1 worm cellular context compared by ENCODE assay signal in genomic region chrX:864293-864731, ce11.
A peak's percentile ranks its signal among the peaks of the same experiment; 100 is the strongest.
TF ChIP-seq lines count a peak whose summit lies in the region.

No protein-coding gene starts in this region.

TF ChIP-seq in whole organism, L1 larva, 84 proteins besides CTCF, POLR2A, EP300 and RAD21 (continued from another document):
- TF ChIP-seq mdl-1 (tag; optimal IDR thresholded peaks at IDR 0.05; lab: Kevin White, UChicago): peak in 1 of 2 experiments; percentile 42
- TF ChIP-seq hlh-17 (GFP tag; optimal IDR thresholded peaks at IDR 0.05; lab: Kevin White, UChicago; ENCODE audit: borderline replicate concordance): no peak
- TF ChIP-seq aha-1 (tag; optimal IDR thresholded peaks at IDR 0.05; lab: Kevin White, UChicago): peak; percentile 35
- TF ChIP-seq unc-98 (GFP tag; IDR thresholded peaks at IDR 0.05; lab: Robert Waterston, UW): no peak
- TF ChIP-seq pax-3 (tag; optimal IDR thresholded peaks at IDR 0.05; lab: Kevin White, UChicago): no peak
- no peak for TF ChIP-seq pqm-1 (tag; optimal IDR thresholded peaks at IDR 0.05; lab: Kevin White, UChicago)
- TF ChIP-seq ceh-8 (GFP tag; optimal IDR thresholded peaks at IDR 0.05; lab: Kevin White, UChicago): no peak
- peak in 1 of 2 experiments; percentile 57 for TF ChIP-seq lin-35 (GFP tag; optimal IDR thresholded peaks at IDR 0.05; lab: Kevin White, UChicago)
- TF ChIP-seq snpc-4 (tag; optimal IDR thresholded peaks at IDR 0.05; lab: Kevin White, UChicago): no peak
- no peak for TF ChIP-seq pag-3 (tag; optimal IDR thresholded peaks at IDR 0.05; lab: Kevin White, UChicago; ENCODE audit: borderline replicate concordance, insufficient read depth)
- no peak for TF ChIP-seq zip-4 (GFP tag; optimal IDR thresholded peaks at IDR 0.05; lab: Kevin White, UChicago)
- TF ChIP-seq fos-1 (tag; optimal IDR thresholded peaks at IDR 0.05; lab: Kevin White, UChicago): no peak
- no peak for TF ChIP-seq zag-1 (tag; optimal IDR thresholded peaks at IDR 0.05; lab: Kevin White, UChicago)
- TF ChIP-seq ceh-88 (GFP tag; IDR thresholded peaks at IDR 0.05; lab: Robert Waterston, UW): no peak
- no peak for TF ChIP-seq sptf-1 (tag; optimal IDR thresholded peaks at IDR 0.05; lab: Kevin White, UChicago)
- no peak for TF ChIP-seq ama-1 (optimal IDR thresholded peaks at IDR 0.05; lab: Kevin White, UChicago)
- peak; percentile 68 for TF ChIP-seq lin-14 (GFP tag; optimal IDR thresholded peaks at IDR 0.05; lab: Kevin White, UChicago)
- no peak for TF ChIP-seq sox-4 (tag; optimal IDR thresholded peaks at IDR 0.05; lab: Kevin White, UChicago)
- no peak for TF ChIP-seq isw-1 (GFP tag; IDR thresholded peaks at IDR 0.05; lab: Robert Waterston, UW)
- TF ChIP-seq tbx-2 (tag; optimal IDR thresholded peaks at IDR 0.05; lab: Kevin White, UChicago): peak; percentile 75
- peak; percentile 73 for TF ChIP-seq ztf-4 (tag; optimal IDR thresholded peaks at IDR 0.05; lab: Kevin White, UChicago)
- TF ChIP-seq nhr-90 (tag; optimal IDR thresholded peaks at IDR 0.05; lab: Kevin White, UChicago; ENCODE audit: poor library complexity): peak; percentile 70
- TF ChIP-seq Y116A8C.19 (tag; optimal IDR thresholded peaks at IDR 0.05; lab: Kevin White, UChicago; ENCODE audit: borderline replicate concordance): no peak
- TF ChIP-seq nhr-20 (tag; optimal IDR thresholded peaks at IDR 0.05; lab: Kevin White, UChicago): peak; percentile 73
- no peak for TF ChIP-seq elt-2 (tag; optimal IDR thresholded peaks at IDR 0.05; lab: Kevin White, UChicago)
- no peak for TF ChIP-seq sup-37 (GFP tag; optimal IDR thresholded peaks at IDR 0.05; lab: Kevin White, UChicago)
- TF ChIP-seq hlh-4 (tag; optimal IDR thresholded peaks at IDR 0.05; lab: Kevin White, UChicago): no peak
- TF ChIP-seq ceh-63 (GFP tag; optimal IDR thresholded peaks at IDR 0.05; lab: Kevin White, UChicago): no peak
- no peak for TF ChIP-seq lin-15B (tag; optimal IDR thresholded peaks at IDR 0.05; lab: Kevin White, UChicago)
- TF ChIP-seq nhr-28 (tag; optimal IDR thresholded peaks at IDR 0.05; lab: Kevin White, UChicago): no peak
- peak; percentile 67 for TF ChIP-seq snu-23 (GFP tag; optimal IDR thresholded peaks at IDR 0.05; lab: Kevin White, UChicago)
- peak in 5 of 6 experiments; percentile 83 to 98 (median 97) for TF ChIP-seq elt-3 (tag; optimal IDR thresholded peaks at IDR 0.05; lab: Kevin White, UChicago)
- no peak for TF ChIP-seq mab-9 (GFP tag; IDR thresholded peaks at IDR 0.05; lab: Robert Waterston, UW)
- no peak for TF ChIP-seq ztf-11 (tag; optimal IDR thresholded peaks at IDR 0.05; lab: Kevin White, UChicago)
- TF ChIP-seq fkh-4 (tag; optimal IDR thresholded peaks at IDR 0.05; lab: Kevin White, UChicago; ENCODE audit: borderline replicate concordance): no peak
- TF ChIP-seq nhr-11 (tag; optimal IDR thresholded peaks at IDR 0.05; lab: Kevin White, UChicago): no peak
- TF ChIP-seq fkh-10 (GFP tag; optimal IDR thresholded peaks at IDR 0.05; lab: Kevin White, UChicago): no peak
